Fruit fly (Drosophila melanogaster): ENCODE measurements around the gene f.

DNA sequence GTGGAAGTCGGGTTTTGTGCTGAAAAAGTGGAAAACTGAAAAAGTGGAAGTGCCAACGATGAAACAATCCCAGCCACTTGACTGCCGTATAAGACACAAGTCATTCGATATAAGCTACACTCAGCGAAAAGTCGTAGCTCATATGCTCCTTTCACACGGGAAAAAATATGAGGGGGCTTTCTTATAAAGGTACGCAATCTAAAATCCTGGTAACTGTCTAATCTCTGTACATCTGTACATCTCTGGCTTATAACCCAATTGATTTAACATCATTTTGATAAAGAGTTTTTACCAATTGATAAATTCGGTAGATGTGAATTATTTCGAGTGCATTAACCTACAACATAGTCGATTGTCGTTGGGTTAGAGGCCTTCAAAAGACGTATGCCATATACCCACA lies 42.1 kb downstream of the f start:
- TF ChIP-seq EcR (GFP tag; optimal IDR thresholded peaks at IDR 0.05) (no peak), Pif1A (GFP tag; optimal IDR thresholded peaks at IDR 0.05) (no peak), CG8301 (tag; optimal IDR thresholded peaks at IDR 0.05) (peak; percentile 12), D1 (tag; optimal IDR thresholded peaks at IDR 0.05) (no peak), rn (GFP tag; IDR thresholded peaks at IDR 0.05) (no peak), CG15710 (tag; optimal IDR thresholded peaks at IDR 0.05) (no peak)

All from whole organism, pupa.